Worm (Caenorhabditis elegans): ENCODE measurements around the gene tmem-258.

The tmem-258 gene

DNA sequence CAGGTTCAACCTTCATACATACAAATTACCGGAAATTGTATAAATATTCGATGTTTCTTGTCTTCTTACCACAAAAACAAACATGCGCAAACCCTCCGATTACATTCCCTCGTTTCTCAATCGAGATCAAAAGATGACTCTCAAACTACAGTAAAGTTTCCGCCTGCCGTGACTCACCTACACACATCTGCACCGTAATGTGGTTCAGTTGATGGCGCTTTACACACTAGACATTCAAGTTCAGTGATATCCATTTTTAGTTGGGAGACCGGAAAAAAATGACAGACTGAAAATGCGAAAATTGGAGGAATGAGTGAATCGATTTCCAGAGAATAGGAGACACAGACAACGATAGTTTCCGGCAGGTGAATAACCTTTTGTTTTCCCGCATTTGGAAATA is 28.3 kb downstream of the tmem-258 start, which contains the start of gene nhr-286:
Gene nhr-286, minus strand, starts transcription at position 324 of the 400 bp plus-strand sequence.
- no peak for TF ChIP-seq nhr-237 (tag; optimal IDR thresholded peaks at IDR 0.05)
- TF ChIP-seq ama-1 (optimal IDR thresholded peaks at IDR 0.05): peak; percentile 64

DNA sequence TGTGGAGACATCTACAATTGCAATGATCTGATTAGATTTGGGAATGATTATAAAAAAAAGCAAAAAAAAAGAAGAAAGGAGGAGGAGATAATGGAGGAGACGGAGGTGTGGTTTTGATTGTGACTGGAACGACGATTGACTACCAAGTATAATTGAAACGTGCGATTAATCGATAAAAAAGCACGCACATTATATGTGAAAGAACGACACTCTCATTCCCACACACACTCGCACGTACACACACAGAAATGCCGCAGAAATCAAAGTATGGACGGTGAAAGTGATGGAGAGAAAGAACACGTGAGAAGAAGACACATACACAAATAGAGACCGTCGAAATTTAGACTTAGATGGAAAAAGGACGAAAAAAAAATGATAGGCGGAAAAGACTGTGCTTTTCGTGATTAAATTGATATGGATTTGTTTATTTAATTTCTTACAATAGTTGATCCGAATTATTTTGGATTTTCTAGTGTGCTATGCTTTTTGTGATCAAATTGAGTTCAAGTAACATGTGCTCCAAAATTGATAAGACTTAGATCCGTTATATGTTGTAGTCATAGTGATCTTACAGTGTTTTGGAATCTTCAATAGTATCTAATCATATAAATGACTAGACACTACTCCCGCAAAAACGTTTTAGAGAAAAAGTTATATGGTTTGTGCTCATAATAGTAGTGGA is 30.9 kb downstream of the tmem-258 start, which contains the start of gene nhr-135:
Gene nhr-135, minus strand, starts transcription at position 51 of the 682 bp plus-strand sequence.
- TF ChIP-seq nhr-25 (tag; optimal IDR thresholded peaks at IDR 0.05): peak; percentile 54
- peak; percentile 85 for TF ChIP-seq pha-4 (tag; optimal IDR thresholded peaks at IDR 0.05)
- peak; percentile 30 for TF ChIP-seq hmg-11 (tag; optimal IDR thresholded peaks at IDR 0.05)
- TF ChIP-seq mdl-1 (tag; optimal IDR thresholded peaks at IDR 0.05): peak; percentile 77
- TF ChIP-seq snpc-4 (tag; optimal IDR thresholded peaks at IDR 0.05): peak; percentile 46
- TF ChIP-seq R02D3.7 (tag; optimal IDR thresholded peaks at IDR 0.05): no peak
- peak; percentile 27 for TF ChIP-seq nhr-43 (tag; optimal IDR thresholded peaks at IDR 0.05; ENCODE audit: poor library complexity, severe bottlenecking)
- no peak for TF ChIP-seq nhr-23 (tag; optimal IDR thresholded peaks at IDR 0.05)
- peak; percentile 89 for TF ChIP-seq pqm-1 (tag; optimal IDR thresholded peaks at IDR 0.05)
- TF ChIP-seq elt-3 (tag; optimal IDR thresholded peaks at IDR 0.05): peak in 1 of 3 experiments; percentile 72
- no peak for TF ChIP-seq elt-1 (tag; optimal IDR thresholded peaks at IDR 0.05)
- no peak for TF ChIP-seq ama-1 (optimal IDR thresholded peaks at IDR 0.05)
- TF ChIP-seq elt-2 (tag; optimal IDR thresholded peaks at IDR 0.05): peak; percentile 92
- TF ChIP-seq aly-2 (tag; optimal IDR thresholded peaks at IDR 0.05): no peak
- TF ChIP-seq ceh-28 (tag; optimal IDR thresholded peaks at IDR 0.05): peak; percentile 59
- peak; percentile 77 for TF ChIP-seq jun-1 (tag; optimal IDR thresholded peaks at IDR 0.05)
- peak; percentile 40 for TF ChIP-seq nfya-1 (tag; optimal IDR thresholded peaks at IDR 0.05; ENCODE audit: insufficient read depth)

DNA sequence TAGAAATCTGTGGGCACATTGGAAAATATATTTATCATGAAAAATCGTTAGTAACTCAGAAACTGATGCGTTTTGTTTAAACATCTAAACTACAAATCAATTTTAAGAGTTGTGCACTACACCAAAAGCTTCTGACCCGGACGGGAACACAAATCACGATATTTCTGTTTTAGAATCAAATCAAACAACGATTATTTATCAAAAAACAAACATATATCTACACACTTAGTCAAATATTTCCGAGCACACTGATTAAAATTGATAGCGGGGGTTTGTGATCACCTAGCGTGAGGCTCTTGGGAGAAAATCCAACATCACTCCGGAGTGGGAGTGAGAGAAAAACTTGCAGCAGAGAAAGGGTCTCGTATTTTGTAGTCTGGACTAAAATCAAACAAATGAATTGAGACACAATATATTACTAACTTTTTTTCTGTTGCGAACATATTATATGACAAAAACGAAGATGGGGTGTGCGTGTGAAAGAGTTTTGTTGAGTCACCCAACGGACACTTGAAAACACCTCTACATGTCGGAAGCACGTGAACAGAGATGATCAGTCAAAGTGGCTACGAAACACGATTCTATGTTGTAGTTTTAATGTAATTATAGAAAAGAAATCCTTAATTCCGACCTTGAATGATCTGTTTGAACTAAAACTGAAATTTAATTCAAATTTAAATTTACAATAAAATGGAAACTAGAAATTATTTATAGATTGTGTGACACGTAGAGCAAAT is 32.4 kb downstream of the tmem-258 start:
- peak; percentile 74 for TF ChIP-seq elt-2 (tag; optimal IDR thresholded peaks at IDR 0.05)
- no peak for TF ChIP-seq elt-3 (tag; optimal IDR thresholded peaks at IDR 0.05)
- peak; percentile 44 for TF ChIP-seq pqm-1 (tag; optimal IDR thresholded peaks at IDR 0.05)

DNA sequence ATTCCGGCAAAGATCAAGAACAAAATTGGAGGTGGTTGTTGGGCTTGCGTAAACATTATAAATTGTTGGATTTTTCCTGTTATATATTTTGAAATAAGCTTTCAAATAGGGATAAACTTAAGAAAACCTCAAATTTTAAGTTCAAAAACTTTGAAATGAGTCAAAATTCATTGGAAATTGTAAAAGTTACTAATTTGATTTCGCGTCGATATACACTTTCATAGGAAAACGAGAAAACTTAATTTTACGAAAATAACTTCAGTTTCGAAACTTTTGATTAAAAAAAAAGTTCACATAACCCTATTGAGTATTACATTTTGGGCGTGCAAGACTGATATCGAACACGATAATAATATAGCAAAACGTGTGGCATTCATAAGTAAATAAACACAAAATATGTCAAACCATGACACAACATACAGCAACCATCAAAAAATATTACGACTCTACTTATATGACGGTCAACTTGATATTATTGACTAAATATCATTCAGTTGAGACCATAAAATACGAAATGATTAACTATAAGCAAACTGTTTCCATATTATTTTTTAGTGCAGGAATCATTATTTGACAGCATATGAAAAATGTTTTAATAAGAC is 33.3 kb downstream of the tmem-258 start:
- TF ChIP-seq fkh-2 (tag; optimal IDR thresholded peaks at IDR 0.05) (no peak), unc-62 (GFP tag; optimal IDR thresholded peaks at IDR 0.05) (no peak), nhr-25 (tag; optimal IDR thresholded peaks at IDR 0.05) (no peak), jun-1 (tag; optimal IDR thresholded peaks at IDR 0.05) (no peak), elt-2 (tag; optimal IDR thresholded peaks at IDR 0.05) (peak; percentile 27), pqm-1 (tag; optimal IDR thresholded peaks at IDR 0.05) (peak; percentile 21), nhr-67 (tag; optimal IDR thresholded peaks at IDR 0.05) (no peak)

DNA sequence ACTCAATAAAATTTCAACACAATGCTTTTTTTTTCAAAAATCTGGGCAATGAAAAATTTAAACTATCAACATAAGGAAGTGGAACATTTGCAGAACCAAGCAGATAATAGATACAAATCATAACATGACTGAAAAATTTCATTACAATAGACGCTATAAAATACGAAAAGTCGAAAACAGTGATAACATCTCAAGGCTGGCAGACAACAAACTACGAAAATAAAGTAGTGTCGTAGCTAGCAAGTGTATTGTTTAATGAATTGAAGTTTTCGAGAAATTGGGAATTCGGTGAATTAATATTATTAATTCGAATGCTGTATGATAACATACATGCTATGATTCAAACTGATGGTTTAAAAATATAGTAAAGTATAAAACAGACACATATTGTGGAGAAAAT is 33.8 kb downstream of the tmem-258 start:
- TF ChIP-seq ceh-9 (tag; optimal IDR thresholded peaks at IDR 0.05) (no peak), elt-3 (tag; optimal IDR thresholded peaks at IDR 0.05) (no peak), fos-1 (tag; optimal IDR thresholded peaks at IDR 0.05) (no peak), nhr-43 (tag; optimal IDR thresholded peaks at IDR 0.05; ENCODE audit: poor library complexity, severe bottlenecking) (no peak), nhr-11 (tag; optimal IDR thresholded peaks at IDR 0.05) (no peak), ceh-16 (tag; optimal IDR thresholded peaks at IDR 0.05) (no peak), elt-2 (tag; optimal IDR thresholded peaks at IDR 0.05) (no peak), nhr-28 (tag; optimal IDR thresholded peaks at IDR 0.05) (no peak), snpc-4 (tag; optimal IDR thresholded peaks at IDR 0.05) (no peak)

DNA sequence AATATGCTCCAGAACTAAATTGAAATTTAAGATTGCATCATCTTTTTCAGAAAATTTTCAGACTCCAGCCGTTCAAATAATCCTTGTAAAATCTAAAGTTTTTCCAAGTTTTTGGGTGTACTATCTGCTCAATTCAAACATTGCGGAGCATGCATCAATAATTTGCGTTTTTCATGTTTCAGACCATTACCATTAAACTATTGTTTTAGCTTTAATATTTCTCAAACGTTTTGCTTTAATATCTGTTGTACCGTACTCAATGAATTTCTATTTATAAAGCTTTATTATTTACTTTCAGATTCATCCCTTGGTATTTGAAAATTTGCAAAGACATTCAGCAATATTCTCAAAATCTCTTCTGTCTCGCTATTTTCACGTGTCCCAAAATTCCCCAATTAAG is 40.3 kb downstream of the tmem-258 start, which contains the start of gene odr-2:
Gene odr-2, plus strand, starts transcription at position 301 of the 400 bp plus-strand sequence.
- TF ChIP-seq tbx-2 (tag; optimal IDR thresholded peaks at IDR 0.05) (no peak), ceh-9 (tag; optimal IDR thresholded peaks at IDR 0.05) (no peak), ztf-4 (tag; optimal IDR thresholded peaks at IDR 0.05) (no peak), ceh-82 (tag; optimal IDR thresholded peaks at IDR 0.05) (no peak), nhr-25 (tag; optimal IDR thresholded peaks at IDR 0.05) (no peak), elt-2 (tag; optimal IDR thresholded peaks at IDR 0.05) (no peak), fkh-10 (GFP tag; optimal IDR thresholded peaks at IDR 0.05) (no peak), elt-1 (tag; optimal IDR thresholded peaks at IDR 0.05) (no peak), egl-27 (tag; optimal IDR thresholded peaks at IDR 0.05) (no peak), lin-15B (tag; optimal IDR thresholded peaks at IDR 0.05) (no peak), snpc-4 (tag; optimal IDR thresholded peaks at IDR 0.05) (no peak), pqm-1 (tag; optimal IDR thresholded peaks at IDR 0.05) (no peak), nfya-1 (tag; optimal IDR thresholded peaks at IDR 0.05; ENCODE audit: insufficient read depth) (no peak), jun-1 (tag; optimal IDR thresholded peaks at IDR 0.05) (no peak), egl-5 (tag; optimal IDR thresholded peaks at IDR 0.05) (no peak), unc-39 (tag; optimal IDR thresholded peaks at IDR 0.05) (no peak), mdl-1 (tag; optimal IDR thresholded peaks at IDR 0.05) (no peak), eor-1 (tag; optimal IDR thresholded peaks at IDR 0.05) (no peak), fkh-2 (tag; optimal IDR thresholded peaks at IDR 0.05) (no peak)
